Fruit fly (Drosophila melanogaster) whole organism, pupa: ENCODE data around the gene RhoGAP100F.

ENCODE experiments used
- CG10348 ChIP-seq: fragments of 200-800 bp; sonication (Bioruptor generic); IDR thresholded peaks from 2 replicates; pipeline ENCODE4 v1.3.6; 2022; ENCODE audit warnings: missing biosample characterization, missing genetic modification characterization
- CG12605 ChIP-seq: fragments of 200-800 bp; sonication (Bioruptor generic); IDR thresholded peaks from 2 replicates; pipeline ENCODE4 v1.3.6; 2022; ENCODE audit warnings: missing biosample characterization, missing genetic modification characterization
- CG13204 ChIP-seq: fragments of 200-800 bp; sonication (Bioruptor generic); optimal IDR thresholded peaks from 2 replicates; lab custom pipeline; 2018; ENCODE audit warnings: missing biosample characterization, mild to moderate bottlenecking, missing genetic modification characterization, moderate library complexity
- CG14655 ChIP-seq: fragments of 200-800 bp; sonication (Bioruptor generic); optimal IDR thresholded peaks from 3 replicates; lab custom pipeline; 2017; ENCODE audit warnings: mild to moderate bottlenecking, missing biosample characterization, missing genetic modification reagents, missing genetic modification characterization
- CG15710 ChIP-seq: fragments of 200-800 bp; sonication (Bioruptor generic); optimal IDR thresholded peaks from 2 replicates; lab custom pipeline; 2018; ENCODE audit warnings: missing biosample characterization, mild to moderate bottlenecking, missing genetic modification characterization, moderate library complexity
- CG17806 ChIP-seq: fragments of 200-800 bp; sonication (Bioruptor generic); optimal IDR thresholded peaks from 2 replicates; lab custom pipeline; 2018; ENCODE audit warnings: missing biosample characterization, mild to moderate bottlenecking, missing genetic modification characterization, moderate library complexity
- CG32121 ChIP-seq: fragments of 200-800 bp; sonication (Bioruptor generic); IDR thresholded peaks from 2 replicates; pipeline ENCODE4 v1.3.6; 2022; ENCODE audit warnings: missing biosample characterization, missing genetic modification characterization
- CG34367 ChIP-seq: fragments of 200-800 bp; sonication (Bioruptor generic); optimal IDR thresholded peaks from 2 replicates; lab custom pipeline; 2018; ENCODE audit warnings: missing biosample characterization, mild to moderate bottlenecking, missing genetic modification characterization
- CG4496 ChIP-seq: fragments of 200-800 bp; sonication (Bioruptor generic); IDR thresholded peaks from 3 replicates; pipeline ENCODE4 v1.3.6; 2022; ENCODE audit warnings: missing biosample characterization, missing genetic modification characterization
- CG8159 ChIP-seq: fragments of 200-800 bp; sonication (Bioruptor generic); optimal IDR thresholded peaks from 3 replicates; lab custom pipeline; 2018; ENCODE audit warnings: missing biosample characterization, mild to moderate bottlenecking, missing genetic modification characterization, moderate library complexity
- CG8301 ChIP-seq: fragments of 200-800 bp; sonication (Bioruptor generic); optimal IDR thresholded peaks from 2 replicates; lab custom pipeline; 2018; ENCODE audit warnings: missing biosample characterization, mild to moderate bottlenecking, missing genetic modification characterization
- CG9948 ChIP-seq: fragments of 200-800 bp; sonication (Bioruptor generic); optimal IDR thresholded peaks from 2 replicates; lab custom pipeline; 2018; ENCODE audit warnings: missing biosample characterization, mild to moderate bottlenecking, missing genetic modification characterization, moderate library complexity
- D1 ChIP-seq: fragments of 200-800 bp; sonication (Bioruptor generic); optimal IDR thresholded peaks from 2 replicates; lab custom pipeline; 2018; ENCODE audit warnings: missing biosample characterization, mild to moderate bottlenecking, missing genetic modification characterization, moderate library complexity
- EcR ChIP-seq: fragments of 200-800 bp; sonication (Bioruptor generic); optimal IDR thresholded peaks from 3 replicates; lab custom pipeline; 2019; ENCODE audit warnings: missing biosample characterization, missing genetic modification characterization, mild to moderate bottlenecking, moderate library complexity, missing genetic modification reagents
- Ets98B ChIP-seq: fragments of 200-800 bp; sonication (Bioruptor generic); IDR thresholded peaks from 2 replicates; pipeline ENCODE4 v1.3.6; 2022; ENCODE audit warnings: missing biosample characterization, missing genetic modification characterization
- Pif1A ChIP-seq: fragments of 200-800 bp; sonication (Bioruptor generic); optimal IDR thresholded peaks from 3 replicates; lab custom pipeline; 2016; ENCODE audit warnings: missing biosample characterization, missing genetic modification characterization
- Pif1B ChIP-seq: fragments of 200-800 bp; sonication (Bioruptor generic); optimal IDR thresholded peaks from 3 replicates; lab custom pipeline; 2016; ENCODE audit warnings: missing biosample characterization, missing genetic modification characterization
- Snoo ChIP-seq: fragments of 200-800 bp; sonication (Bioruptor generic); optimal IDR thresholded peaks from 3 replicates; lab custom pipeline; 2017; ENCODE audit warnings: missing biosample characterization, mild to moderate bottlenecking, missing genetic modification characterization, inconsistent platforms
- fd96Ca ChIP-seq: fragments of 200-800 bp; sonication (Bioruptor generic); IDR thresholded peaks from 3 replicates; pipeline ENCODE4 v1.3.6; 2022; ENCODE audit warnings: missing biosample characterization, missing genetic modification characterization
- gl ChIP-seq: fragments of 200-800 bp; sonication (Bioruptor generic); optimal IDR thresholded peaks from 2 replicates; lab custom pipeline; 2018; ENCODE audit warnings: missing biosample characterization, mild to moderate bottlenecking, missing genetic modification characterization
- rn ChIP-seq: fragments of 200-800 bp; sonication (Bioruptor generic); IDR thresholded peaks from 2 replicates; pipeline ENCODE4 v1.3.6; 2022; ENCODE audit warnings: missing biosample characterization, missing genetic modification characterization

RhoGAP100F gene

DNA sequence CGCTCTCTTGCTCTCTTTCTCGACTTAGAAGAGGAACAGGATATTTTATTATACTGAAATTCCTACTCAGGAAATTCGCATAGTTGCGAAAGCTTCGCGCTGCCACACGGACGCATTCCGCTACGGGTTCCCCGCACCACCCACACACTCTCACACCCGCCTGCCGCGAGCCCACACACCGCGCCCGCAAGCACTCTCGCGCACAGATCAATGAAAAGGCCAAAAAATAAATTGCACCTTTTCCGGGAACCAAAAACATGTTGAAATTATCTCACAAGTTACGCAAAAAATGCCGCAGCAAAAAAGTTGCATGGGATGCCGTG, 528 bp downstream of the RhoGAP100F start:
- TF ChIP-seq gl (tag; lab: Kevin White, UChicago) (no peak), CG8159 (no peak), CG14655 (GFP tag; lab: Kevin White, UChicago) (no peak), CG17806 (no peak), CG12605 (GFP tag; lab: Robert Waterston, UW) (no peak), Pif1A (GFP tag; lab: Kevin White, UChicago) (no peak), CG4496 (GFP tag; lab: Robert Waterston, UW) (no peak), CG32121 (no peak), Pif1B (GFP tag; lab: Kevin White, UChicago) (no peak), CG15710 (no peak), Ets98B (GFP tag; lab: Robert Waterston, UW) (no peak), CG8301 (tag; lab: Kevin White, UChicago) (no peak), fd96Ca (GFP tag; lab: Robert Waterston, UW) (no peak), EcR (GFP tag; lab: Kevin White, UChicago) (no peak), Snoo (tag; lab: Kevin White, UChicago) (no peak), CG9948 (tag; lab: Kevin White, UChicago) (no peak), rn (no peak), CG10348 (GFP tag; lab: Robert Waterston, UW) (no peak)

DNA sequence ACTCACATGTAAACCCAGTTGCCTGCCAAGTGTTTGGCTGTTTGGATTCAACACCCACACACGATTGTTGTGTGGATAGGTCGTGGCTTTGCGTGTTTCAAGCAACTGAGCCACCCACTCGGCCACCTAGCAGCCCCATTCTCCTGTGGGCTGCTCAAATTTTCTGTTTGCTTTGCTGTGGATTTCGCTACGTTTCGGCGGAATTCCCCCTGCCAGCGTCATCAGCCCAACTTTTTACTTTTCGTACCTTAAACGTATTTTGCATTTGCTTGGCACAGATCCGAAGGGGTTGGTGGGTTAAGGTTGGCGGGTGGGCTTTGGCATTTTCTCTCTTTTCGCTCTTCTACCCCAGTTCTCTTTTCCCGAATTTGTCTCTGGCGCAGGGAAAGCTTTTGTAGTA, 10.1 kb downstream of the RhoGAP100F start:
- TF ChIP-seq EcR (GFP tag; lab: Kevin White, UChicago) (no peak), CG12605 (GFP tag; lab: Robert Waterston, UW) (no peak), D1 (tag; lab: Kevin White, UChicago) (no peak), CG17806 (no peak), CG13204 (GFP tag; lab: Kevin White, UChicago) (no peak), CG8301 (tag; lab: Kevin White, UChicago) (no peak), CG10348 (GFP tag; lab: Robert Waterston, UW) (no peak), CG14655 (GFP tag; lab: Kevin White, UChicago) (no peak), fd96Ca (GFP tag; lab: Robert Waterston, UW) (no peak), CG32121 (no peak), gl (tag; lab: Kevin White, UChicago) (no peak), CG15710 (no peak), CG34367 (tag; lab: Kevin White, UChicago) (no peak), Pif1A (GFP tag; lab: Kevin White, UChicago) (no peak), rn (no peak), Ets98B (GFP tag; lab: Robert Waterston, UW) (no peak)
- TF ChIP-seq, all 21 proteins: peak for 0

DNA sequence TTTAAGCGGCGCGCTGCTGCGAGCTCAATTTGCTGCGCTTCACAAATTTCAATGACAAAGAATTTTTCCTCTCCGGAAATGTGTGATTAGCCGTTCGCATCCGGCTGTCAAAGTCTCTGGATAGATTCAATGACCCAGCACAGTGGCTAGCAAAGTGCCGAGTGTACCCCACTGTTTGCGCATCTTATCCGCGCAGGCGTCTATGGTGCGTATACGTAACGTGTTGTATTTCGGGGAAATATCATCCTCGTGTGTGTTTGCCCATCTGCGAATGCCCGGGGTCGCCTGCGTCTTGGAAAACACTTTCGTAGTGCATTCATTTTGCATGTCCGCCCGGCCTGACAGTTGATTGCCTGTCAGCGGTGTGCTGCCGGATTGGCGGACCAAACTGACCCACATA, 11.8 kb downstream of the RhoGAP100F start:
- no peak for TF ChIP-seq CG34367 (tag; lab: Kevin White, UChicago)
- TF ChIP-seq Snoo (tag; lab: Kevin White, UChicago) = no peak
- TF ChIP-seq Pif1B (GFP tag; lab: Kevin White, UChicago) = no peak
- TF ChIP-seq CG32121 = no peak
- TF ChIP-seq CG4496 (GFP tag; lab: Robert Waterston, UW) = no peak
- no peak for TF ChIP-seq D1 (tag; lab: Kevin White, UChicago)
- no peak for TF ChIP-seq CG8301 (tag; lab: Kevin White, UChicago)
- TF ChIP-seq, all 21 proteins: peak for 0

DNA sequence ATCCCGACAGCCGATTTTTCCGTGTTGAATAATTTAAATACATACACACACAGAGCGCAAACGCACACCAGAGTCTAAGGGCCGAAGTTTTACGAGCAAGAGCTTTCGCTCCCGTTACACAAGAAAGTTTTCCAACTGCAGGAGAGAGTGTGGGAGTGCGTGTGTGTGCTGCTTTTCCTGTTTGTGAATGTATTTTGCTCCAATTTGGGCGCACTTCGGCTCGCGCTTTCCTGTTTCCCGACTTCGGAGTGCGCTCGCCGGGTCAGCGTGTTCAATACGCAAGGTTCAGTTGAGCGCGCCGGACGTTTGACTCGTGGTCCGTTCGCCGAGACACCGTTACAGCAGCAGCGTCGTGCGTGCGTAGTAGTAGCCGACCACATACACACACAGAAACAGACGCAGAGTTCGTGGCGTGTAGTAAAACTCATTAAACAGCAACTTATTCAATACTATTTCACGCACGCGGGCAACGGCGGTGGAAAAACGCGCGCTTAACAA, 13.2 kb downstream of the RhoGAP100F start:
- TF ChIP-seq Pif1A (GFP tag; lab: Kevin White, UChicago) (no peak), EcR (GFP tag; lab: Kevin White, UChicago) (no peak), CG12605 (GFP tag; lab: Robert Waterston, UW) (no peak), rn (no peak), D1 (tag; lab: Kevin White, UChicago) (no peak), CG34367 (tag; lab: Kevin White, UChicago) (no peak), fd96Ca (GFP tag; lab: Robert Waterston, UW) (no peak), CG13204 (GFP tag; lab: Kevin White, UChicago) (no peak), CG9948 (tag; lab: Kevin White, UChicago) (no peak), gl (tag; lab: Kevin White, UChicago) (no peak), CG14655 (GFP tag; lab: Kevin White, UChicago) (no peak), Pif1B (GFP tag; lab: Kevin White, UChicago) (no peak), CG17806 (no peak), CG15710 (no peak)

DNA sequence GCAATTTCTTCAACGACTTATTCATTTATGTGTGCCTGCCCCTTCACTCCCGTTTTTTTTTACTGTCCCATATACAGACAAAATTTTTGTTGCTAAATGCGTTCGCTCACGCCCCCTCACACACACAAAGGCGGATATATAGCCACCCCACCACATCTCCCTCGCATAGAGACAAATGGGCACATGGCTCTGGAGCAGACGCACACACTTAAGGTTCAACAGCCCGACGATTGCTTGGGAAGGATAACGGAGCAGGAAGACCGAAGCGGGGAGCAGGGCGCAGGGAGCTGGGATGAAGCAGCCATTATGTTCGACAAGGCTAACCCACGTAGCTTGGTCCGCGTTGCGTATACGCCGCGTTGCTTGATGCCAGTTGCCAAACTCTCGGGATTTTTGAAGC, 14.0 kb downstream of the RhoGAP100F start:
- TF ChIP-seq Snoo (tag; lab: Kevin White, UChicago) = no peak
- TF ChIP-seq EcR (GFP tag; lab: Kevin White, UChicago) = no peak
- TF ChIP-seq D1 (tag; lab: Kevin White, UChicago) = no peak
- TF ChIP-seq CG34367 (tag; lab: Kevin White, UChicago) = no peak
- TF ChIP-seq CG4496 (GFP tag; lab: Robert Waterston, UW) = no peak
- TF ChIP-seq CG9948 (tag; lab: Kevin White, UChicago) = no peak
- TF ChIP-seq CG12605 (GFP tag; lab: Robert Waterston, UW) = no peak
- no peak for TF ChIP-seq CG10348 (GFP tag; lab: Robert Waterston, UW)
- TF ChIP-seq CG15710 = no peak
- no peak for TF ChIP-seq fd96Ca (GFP tag; lab: Robert Waterston, UW)
- no peak for TF ChIP-seq CG8301 (tag; lab: Kevin White, UChicago)
- no peak for TF ChIP-seq CG13204 (GFP tag; lab: Kevin White, UChicago)
- TF ChIP-seq Pif1A (GFP tag; lab: Kevin White, UChicago) = no peak
- no peak for TF ChIP-seq gl (tag; lab: Kevin White, UChicago)
- TF ChIP-seq CG17806 = no peak

DNA sequence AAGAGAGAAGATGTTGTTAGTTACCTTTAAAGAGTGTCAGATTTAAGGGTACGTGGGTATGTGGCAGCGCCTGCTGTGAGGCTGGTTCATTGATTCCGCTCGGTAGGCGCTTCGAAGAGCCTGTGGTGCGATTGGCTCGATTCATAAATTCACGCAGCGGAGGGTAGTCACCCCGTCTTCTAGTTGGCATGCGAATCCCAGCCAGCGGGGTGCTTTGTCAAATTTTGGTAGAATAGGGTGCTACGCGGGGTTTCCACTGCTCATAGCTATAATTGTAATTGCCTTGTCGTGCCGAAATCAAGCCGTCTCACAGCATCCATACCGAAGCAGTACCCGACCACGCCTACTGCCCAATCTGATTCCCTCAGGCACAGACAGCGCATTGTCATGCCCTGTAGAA, 39.8 kb downstream of the RhoGAP100F start:
- TF ChIP-seq CG34367 (tag; lab: Kevin White, UChicago) (no peak), CG14655 (GFP tag; lab: Kevin White, UChicago) (no peak), CG8159 (no peak), EcR (GFP tag; lab: Kevin White, UChicago) (no peak)
